Fruit fly (Drosophila melanogaster) whole organism, embryonic: ENCODE results near the gene Cbp20.

Experiments used
- Blimp-1 ChIP-seq: fragments of 200-800 bp; sonication (Bioruptor generic); optimal IDR thresholded peaks from 3 replicates; lab custom pipeline; 2018; ENCODE audit warnings: missing biosample characterization, missing genetic modification characterization, mild to moderate bottlenecking, moderate library complexity, missing genetic modification reagents
- CG1024 ChIP-seq: fragments of 200-800 bp; sonication (Bioruptor generic); IDR thresholded peaks from 2 replicates; pipeline ENCODE4 v1.3.6; 2022; ENCODE audit warnings: missing biosample characterization, missing genetic modification characterization
- CG10321 ChIP-seq: fragments of 200-800 bp; sonication (Bioruptor generic); IDR thresholded peaks from 2 replicates; pipeline ENCODE4 v1.3.6; 2022; ENCODE audit warnings: missing biosample characterization, missing genetic modification characterization
- CG11504 ChIP-seq: fragments of 200-800 bp; sonication (Bioruptor generic); optimal IDR thresholded peaks from 3 replicates; lab custom pipeline; 2019; ENCODE audit warnings: missing biosample characterization, mild to moderate bottlenecking, missing genetic modification characterization, moderate library complexity
- CG11696 ChIP-seq: fragments of 200-800 bp; sonication (Bioruptor generic); IDR thresholded peaks from 2 replicates; pipeline ENCODE4 v1.3.6; 2022; ENCODE audit warnings: missing biosample characterization, missing genetic modification characterization
- CG12219 ChIP-seq: fragments of 200-800 bp; sonication (Bioruptor generic); optimal IDR thresholded peaks from 3 replicates; lab custom pipeline; 2018; ENCODE audit warnings: missing biosample characterization, mild to moderate bottlenecking, missing genetic modification characterization
- CG12744 ChIP-seq: fragments of 200-800 bp; sonication (Bioruptor generic); optimal IDR thresholded peaks from 2 replicates; lab custom pipeline; 2016; ENCODE audit warnings: missing biosample characterization, missing genetic modification characterization
- CG12769 ChIP-seq: fragments of 200-800 bp; sonication (Bioruptor generic); optimal IDR thresholded peaks from 2 replicates; lab custom pipeline; 2019; ENCODE audit warnings: missing biosample characterization, mild to moderate bottlenecking, missing genetic modification characterization, moderate library complexity
- CG15269 ChIP-seq: fragments of 200-800 bp; sonication (Bioruptor generic); optimal IDR thresholded peaks from 2 replicates; lab custom pipeline; 2018; ENCODE audit warnings: missing biosample characterization, mild to moderate bottlenecking, missing genetic modification characterization, moderate library complexity
- CG15479 ChIP-seq: fragments of 200-800 bp; sonication (Bioruptor generic); optimal IDR thresholded peaks from 3 replicates; lab custom pipeline; 2019; ENCODE audit warnings: missing biosample characterization, mild to moderate bottlenecking, missing genetic modification characterization, moderate library complexity
- CG1602 ChIP-seq: fragments of 200-800 bp; sonication (Bioruptor generic); optimal IDR thresholded peaks from 3 replicates; lab custom pipeline; 2016; ENCODE audit warnings: missing biosample characterization, missing genetic modification characterization
- CG17328 ChIP-seq: fragments of 200-800 bp; sonication (Bioruptor generic); IDR thresholded peaks from 2 replicates; pipeline ENCODE4 v1.3.6; 2022; ENCODE audit warnings: missing biosample characterization, missing genetic modification characterization
- CG18764 ChIP-seq: fragments of 200-800 bp; sonication (Bioruptor generic); optimal IDR thresholded peaks from 3 replicates; lab custom pipeline; 2016; ENCODE audit warnings: missing biosample characterization, missing genetic modification characterization
- CG2889 ChIP-seq: fragments of 200-800 bp; sonication (Bioruptor generic); IDR thresholded peaks from 3 replicates; pipeline ENCODE4 v1.3.6; 2022; ENCODE audit warnings: missing biosample characterization, missing genetic modification characterization
- CG34224 ChIP-seq: fragments of 200-800 bp; sonication (Bioruptor generic); IDR thresholded peaks from 3 replicates; pipeline ENCODE4 v1.3.6; 2022; ENCODE audit warnings: missing biosample characterization, missing genetic modification characterization; ENCODE audit not compliant: partially characterized antibody
- CG7963 ChIP-seq: fragments of 200-800 bp; sonication (Bioruptor generic); IDR thresholded peaks from 3 replicates; pipeline ENCODE4 v1.3.6; 2022; ENCODE audit warnings: missing biosample characterization, missing genetic modification characterization; ENCODE audit not compliant: partially characterized antibody
- CG8765 ChIP-seq: fragments of 200-800 bp; sonication (Bioruptor generic); IDR thresholded peaks from 2 replicates; pipeline ENCODE4 v1.3.6; 2022; ENCODE audit warnings: missing biosample characterization, missing genetic modification characterization
- CG9609 ChIP-seq: fragments of 200-800 bp; sonication (Bioruptor generic); optimal IDR thresholded peaks from 3 replicates; lab custom pipeline; 2016; ENCODE audit warnings: missing biosample characterization, missing genetic modification characterization
- Dad ChIP-seq: fragments of 200-800 bp; sonication (Bioruptor generic); optimal IDR thresholded peaks from 3 replicates; lab custom pipeline; 2016; ENCODE audit warnings: missing biosample characterization, missing genetic modification characterization
- Dek ChIP-seq: fragments of 200-800 bp; sonication (Bioruptor generic); optimal IDR thresholded peaks from 3 replicates; lab custom pipeline; 2019; ENCODE audit warnings: missing biosample characterization, mild to moderate bottlenecking, missing genetic modification characterization, moderate library complexity
- H2.0 ChIP-seq: fragments of 200-800 bp; sonication (Bioruptor generic); IDR thresholded peaks from 2 replicates; pipeline ENCODE4 v1.3.6; 2022; ENCODE audit warnings: missing biosample characterization, missing genetic modification characterization
- Hsf ChIP-seq: fragments of 200-800 bp; sonication (Bioruptor generic); optimal IDR thresholded peaks from 3 replicates; lab custom pipeline; 2016; ENCODE audit warnings: missing biosample characterization, missing genetic modification characterization
- Mes4 ChIP-seq: fragments of 200-800 bp; sonication (Bioruptor generic); optimal IDR thresholded peaks from 2 replicates; lab custom pipeline; 2016; ENCODE audit warnings: missing biosample characterization, missing genetic modification characterization
- Mrtf ChIP-seq: fragments of 200-800 bp; sonication (Bioruptor generic); IDR thresholded peaks from 3 replicates; pipeline ENCODE4 v1.3.6; 2022; ENCODE audit warnings: missing biosample characterization, missing genetic modification characterization
- Neu2 ChIP-seq: fragments of 200-800 bp; sonication (Bioruptor generic); optimal IDR thresholded peaks from 3 replicates; lab custom pipeline; 2016; ENCODE audit warnings: missing biosample characterization, missing genetic modification characterization, borderline replicate concordance
- Nf-YB ChIP-seq: fragments of 200-800 bp; sonication (Bioruptor generic); optimal IDR thresholded peaks from 3 replicates; lab custom pipeline; 2019; ENCODE audit warnings: missing biosample characterization, mild to moderate bottlenecking, missing genetic modification characterization, moderate library complexity
- Oaz ChIP-seq: fragments of 200-800 bp; sonication (Bioruptor generic); IDR thresholded peaks from 2 replicates; pipeline ENCODE4 v1.3.6; 2022; ENCODE audit warnings: missing biosample characterization, missing genetic modification characterization
- Optix ChIP-seq: fragments of 200-800 bp; sonication (Bioruptor generic); IDR thresholded peaks from 3 replicates; pipeline ENCODE4 v1.3.6; 2022; ENCODE audit warnings: missing biosample characterization, missing genetic modification characterization
- Poxn ChIP-seq: fragments of 200-800 bp; sonication (Bioruptor generic); IDR thresholded peaks from 2 replicates; pipeline ENCODE4 v1.3.6; 2022; ENCODE audit warnings: missing biosample characterization, missing genetic modification characterization
- Sin3A ChIP-seq: fragments of >200 bp; optimal IDR thresholded peaks from 2 replicates; lab custom pipeline; 2018
- Sox102F ChIP-seq: fragments of 200-800 bp; sonication (Bioruptor generic); optimal IDR thresholded peaks from 2 replicates; lab custom pipeline; 2018; ENCODE audit warnings: missing biosample characterization, mild to moderate bottlenecking, missing genetic modification characterization, moderate library complexity
- ac ChIP-seq: fragments of 200-800 bp; sonication (Bioruptor generic); optimal IDR thresholded peaks from 3 replicates; lab custom pipeline; 2017; ENCODE audit warnings: missing biosample characterization, mild to moderate bottlenecking, missing genetic modification characterization
- bcd ChIP-seq: fragments of 200-800 bp; sonication (Bioruptor generic); optimal IDR thresholded peaks from 2 replicates; lab custom pipeline; 2017; ENCODE audit warnings: missing biosample characterization, mild to moderate bottlenecking, missing genetic modification characterization
- chn ChIP-seq: fragments of 200-800 bp; sonication (Bioruptor generic); optimal IDR thresholded peaks from 2 replicates; lab custom pipeline; 2016; ENCODE audit warnings: missing biosample characterization, missing genetic modification characterization
- cwo ChIP-seq: fragments of 200-800 bp; sonication (Bioruptor generic); optimal IDR thresholded peaks from 3 replicates; lab custom pipeline; 2017; ENCODE audit warnings: missing biosample characterization, missing genetic modification characterization, mild to moderate bottlenecking, moderate library complexity, missing genetic modification reagents
- dan ChIP-seq: fragments of 200-800 bp; sonication (Bioruptor generic); IDR thresholded peaks from 2 replicates; pipeline ENCODE4 v1.3.6; 2022; ENCODE audit warnings: missing biosample characterization, missing genetic modification characterization
- dimm ChIP-seq: fragments of 200-800 bp; sonication (Bioruptor generic); IDR thresholded peaks from 2 replicates; pipeline ENCODE4 v1.3.6; 2022; ENCODE audit warnings: missing biosample characterization, missing genetic modification characterization
- dmrt99B ChIP-seq: fragments of 200-800 bp; sonication (Bioruptor generic); optimal IDR thresholded peaks from 2 replicates; lab custom pipeline; 2018; ENCODE audit warnings: missing biosample characterization, mild to moderate bottlenecking, missing genetic modification characterization, moderate library complexity
- emc ChIP-seq: fragments of 200-800 bp; sonication (Bioruptor generic); optimal IDR thresholded peaks from 2 replicates; lab custom pipeline; 2016; ENCODE audit warnings: missing biosample characterization, missing genetic modification characterization
- fd64A ChIP-seq: fragments of 200-800 bp; sonication (Bioruptor generic); optimal IDR thresholded peaks from 3 replicates; lab custom pipeline; 2018; ENCODE audit warnings: missing biosample characterization, mild to moderate bottlenecking, missing genetic modification characterization
- gcm2 ChIP-seq: fragments of 200-800 bp; sonication (Bioruptor generic); optimal IDR thresholded peaks from 2 replicates; lab custom pipeline; 2016; ENCODE audit warnings: missing biosample characterization, missing genetic modification characterization
- gem ChIP-seq: fragments of 200-800 bp; sonication (Bioruptor generic); optimal IDR thresholded peaks from 2 replicates; lab custom pipeline; 2019; ENCODE audit warnings: missing biosample characterization, mild to moderate bottlenecking, missing genetic modification characterization, moderate library complexity
- grn ChIP-seq: fragments of 200-800 bp; sonication (Bioruptor generic); optimal IDR thresholded peaks from 3 replicates; lab custom pipeline; 2017; ENCODE audit warnings: missing biosample characterization, missing genetic modification characterization
- gro ChIP-seq: fragments of 200-800 bp; sonication (Bioruptor generic); optimal IDR thresholded peaks from 2 replicates; lab custom pipeline; 2016; ENCODE audit warnings: missing biosample characterization, missing genetic modification characterization
- ind ChIP-seq: fragments of 200-800 bp; sonication (Bioruptor generic); optimal IDR thresholded peaks from 3 replicates; lab custom pipeline; 2016; ENCODE audit warnings: missing biosample characterization, missing genetic modification characterization
- jumu ChIP-seq: fragments of 200-800 bp; sonication (Bioruptor generic); optimal IDR thresholded peaks from 3 replicates; lab custom pipeline; 2016; ENCODE audit warnings: missing biosample characterization, missing genetic modification characterization
- ken ChIP-seq: fragments of 200-800 bp; sonication (Bioruptor generic); IDR thresholded peaks from 3 replicates; pipeline ENCODE4 v1.3.6; 2022; ENCODE audit warnings: missing biosample characterization, missing genetic modification characterization
- sd ChIP-seq: fragments of 200-800 bp; sonication (Bioruptor generic); optimal IDR thresholded peaks from 3 replicates; lab custom pipeline; 2018; ENCODE audit warnings: missing biosample characterization, mild to moderate bottlenecking, missing genetic modification characterization, moderate library complexity
- sob ChIP-seq: fragments of 200-800 bp; sonication (Bioruptor generic); IDR thresholded peaks from 2 replicates; pipeline ENCODE4 v1.3.6; 2022; ENCODE audit warnings: missing biosample characterization, missing genetic modification characterization
- toy ChIP-seq: fragments of 200-800 bp; sonication (Bioruptor generic); IDR thresholded peaks from 2 replicates; pipeline ENCODE4 v1.3.6; 2022; ENCODE audit warnings: missing biosample characterization, missing genetic modification characterization
- usp ChIP-seq: fragments of >200 bp; optimal IDR thresholded peaks from 2 replicates; lab custom pipeline; 2017; ENCODE audit warnings: missing biosample characterization, missing genetic modification characterization
- wor ChIP-seq: fragments of 200-800 bp; sonication (Bioruptor generic); IDR thresholded peaks from 2 replicates; pipeline ENCODE4 v1.3.6; 2022; ENCODE audit warnings: missing biosample characterization, missing genetic modification characterization

Cbp20 gene

DNA sequence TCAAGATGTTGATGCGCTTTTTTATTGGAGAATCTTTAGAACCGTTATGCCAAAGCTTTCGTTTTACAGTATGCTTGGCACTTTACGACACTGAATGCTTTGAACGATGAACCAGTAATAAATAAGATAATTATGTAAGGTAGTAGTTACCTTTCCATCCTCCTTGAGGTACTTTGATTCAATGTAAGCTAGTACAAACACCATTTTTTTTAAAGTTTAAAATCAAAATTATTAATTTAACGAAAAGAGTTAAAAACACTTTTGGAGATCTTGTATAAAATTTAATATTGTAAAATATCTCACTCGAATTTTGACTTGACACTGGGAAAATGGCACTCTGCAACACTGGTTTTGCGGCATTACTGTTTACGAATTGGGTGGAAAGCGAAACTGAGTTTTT is 20.9 kb downstream of the Cbp20 start, which contains the start of the genes Arp5 and CG7208 (continued):
- TF ChIP-seq ind (peak; percentile 75), H2.0 (GFP tag; lab: Robert Waterston, UW) (no peak), toy (GFP tag; lab: Robert Waterston, UW) (no peak), cwo (GFP tag; lab: Kevin White, UChicago) (peak; percentile 42), CG12219 (GFP tag; lab: Kevin White, UChicago) (peak; percentile 7), Hsf (GFP tag; lab: Kevin White, UChicago) (peak; percentile 76), dimm (GFP tag; lab: Robert Waterston, UW) (no peak), CG1024 (GFP tag; lab: Robert Waterston, UW) (no peak), CG8765 (GFP tag; lab: Robert Waterston, UW) (no peak), dan (GFP tag; lab: Robert Waterston, UW) (no peak), Neu2 (GFP tag; lab: Kevin White, UChicago) (no peak), CG7963 (GFP tag; lab: Robert Waterston, UW) (no peak), Sin3A (lab: Kevin White, UChicago) (peak; percentile 9), CG11696 (GFP tag; lab: Robert Waterston, UW) (no peak), CG34224 (GFP tag; lab: Robert Waterston, UW) (no peak; the same call in 2 of the 3 replicates), jumu (peak; percentile 49), sd (tag; lab: Kevin White, UChicago) (no peak), CG12769 (no peak), Dad (peak; percentile 36), gem (tag; lab: Kevin White, UChicago) (no peak), Oaz (no peak), fd64A (no peak), CG15269 (no peak), CG12744 (GFP tag; lab: Kevin White, UChicago) (peak; percentile 44), CG10321 (GFP tag; lab: Robert Waterston, UW) (no peak), emc (GFP tag; lab: Kevin White, UChicago) (no peak), CG1602 (peak; percentile 54), CG15479 (GFP tag; lab: Kevin White, UChicago) (no peak), Poxn (GFP tag; lab: Robert Waterston, UW) (no peak), chn (GFP tag; lab: Kevin White, UChicago) (peak; percentile 56), Dek (tag; lab: Kevin White, UChicago) (peak; percentile 70), ac (GFP tag; lab: Kevin White, UChicago) (no peak), Mrtf (no peak), CG17328 (GFP tag; lab: Robert Waterston, UW) (peak; percentile 40; the same call in 1 of the 2 replicates), CG18764 (GFP tag; lab: Kevin White, UChicago) (peak; percentile 52), gcm2 (GFP tag; lab: Kevin White, UChicago) (no peak), ken (GFP tag; lab: Robert Waterston, UW) (peak; percentile 63; the same call in 1 of the 3 replicates), CG9609 (peak; percentile 31), Nf-YB (GFP tag; lab: Kevin White, UChicago) (peak; percentile 52), grn (no peak), sob (GFP tag; lab: Robert Waterston, UW) (peak; percentile 79), Sox102F (GFP tag; lab: Kevin White, UChicago) (no peak), Optix (GFP tag; lab: Robert Waterston, UW) (no peak), gro (GFP tag; lab: Kevin White, UChicago) (peak; percentile 47), CG2889 (GFP tag; lab: Robert Waterston, UW) (0 out of 3 replicates have a peak, but pooled peaks have one; percentile 22), Mes4 (GFP tag; lab: Kevin White, UChicago) (peak; percentile 11), Blimp-1 (peak; percentile 77), usp (GFP tag; lab: Kevin White, UChicago) (no peak), wor (GFP tag; lab: Robert Waterston, UW) (0 out of 2 replicates have a peak, but pooled peaks have one; percentile 13), bcd (GFP tag; lab: Kevin White, UChicago) (peak; percentile 74), dmrt99B (tag; lab: Kevin White, UChicago) (no peak), CG11504 (tag; lab: Kevin White, UChicago) (no peak)
